Fruit fly (Drosophila melanogaster) whole organism, embryonic: ENCODE data around the gene CG32462.

Source experiments
- Ada2b ChIP-seq: fragments of 200-800 bp; sonication (Bioruptor generic); IDR thresholded peaks from 2 replicates; pipeline ENCODE4 v1.3.6; 2022; ENCODE audit warnings: missing biosample characterization, missing genetic modification characterization
- Adf1 ChIP-seq: fragments of 200-800 bp; sonication (Bioruptor generic); IDR thresholded peaks from 2 replicates; pipeline ENCODE4 v1.3.6; 2022; ENCODE audit warnings: missing biosample characterization, missing genetic modification characterization
- BEAF-32 ChIP-seq: fragments of 200-800 bp; sonication (Bioruptor generic); optimal IDR thresholded peaks from 3 replicates; lab custom pipeline; 2017; ENCODE audit warnings: missing biosample characterization, missing genetic modification characterization, mild to moderate bottlenecking, moderate library complexity, missing genetic modification reagents
- Bteb2 ChIP-seq: fragments of 200-800 bp; sonication (Bioruptor generic); optimal IDR thresholded peaks from 2 replicates; lab custom pipeline; 2016; ENCODE audit warnings: missing biosample characterization, missing genetic modification characterization
- CG1024 ChIP-seq: fragments of 200-800 bp; sonication (Bioruptor generic); IDR thresholded peaks from 2 replicates; pipeline ENCODE4 v1.3.6; 2022; ENCODE audit warnings: missing biosample characterization, missing genetic modification characterization
- CG10543 ChIP-seq: fragments of 200-800 bp; sonication (Bioruptor generic); optimal IDR thresholded peaks from 3 replicates; lab custom pipeline; 2017; ENCODE audit warnings: missing biosample characterization, mild to moderate bottlenecking, missing genetic modification characterization, moderate library complexity
- CG14014 ChIP-seq: fragments of 200-800 bp; sonication (Bioruptor generic); IDR thresholded peaks from 2 replicates; pipeline ENCODE4 v1.3.6; 2022; ENCODE audit warnings: missing biosample characterization, missing genetic modification characterization
- CG16779 ChIP-seq: fragments of 200-800 bp; sonication (Bioruptor generic); IDR thresholded peaks from 2 replicates; pipeline ENCODE4 v1.3.6; 2022; ENCODE audit warnings: missing biosample characterization, missing genetic modification characterization
- CG16815 ChIP-seq: fragments of 200-800 bp; sonication (Bioruptor generic); optimal IDR thresholded peaks from 3 replicates; lab custom pipeline; 2017; ENCODE audit warnings: missing biosample characterization, mild to moderate bottlenecking, missing genetic modification characterization
- CG17912 ChIP-seq: fragments of 200-800 bp; sonication (Bioruptor generic); optimal IDR thresholded peaks from 2 replicates; lab custom pipeline; 2018; ENCODE audit warnings: missing biosample characterization, mild to moderate bottlenecking, missing genetic modification characterization
- CG30431 ChIP-seq: fragments of 200-800 bp; sonication (Bioruptor generic); optimal IDR thresholded peaks from 2 replicates; lab custom pipeline; 2017; ENCODE audit warnings: missing biosample characterization, missing genetic modification characterization
- CG31224 ChIP-seq: fragments of 200-800 bp; sonication (Bioruptor generic); IDR thresholded peaks from 2 replicates; pipeline ENCODE4 v1.3.6; 2022; ENCODE audit warnings: missing biosample characterization, missing genetic modification characterization
- CG33213 ChIP-seq: fragments of 200-800 bp; sonication (Bioruptor generic); optimal IDR thresholded peaks from 3 replicates; lab custom pipeline; 2016; ENCODE audit warnings: missing biosample characterization, missing genetic modification characterization
- CG5953 ChIP-seq: fragments of 200-800 bp; sonication (Bioruptor generic); IDR thresholded peaks from 2 replicates; pipeline ENCODE4 v1.3.6; 2022; ENCODE audit warnings: missing biosample characterization, missing genetic modification characterization
- CG7987 ChIP-seq: fragments of 200-800 bp; sonication (Bioruptor generic); optimal IDR thresholded peaks from 2 replicates; lab custom pipeline; 2018; ENCODE audit warnings: missing biosample characterization, mild to moderate bottlenecking, missing genetic modification characterization, moderate library complexity
- CG9876 ChIP-seq: fragments of 200-800 bp; sonication (Bioruptor generic); optimal IDR thresholded peaks from 2 replicates; lab custom pipeline; 2016; ENCODE audit warnings: missing biosample characterization, missing genetic modification characterization
- Camta ChIP-seq: fragments of 200-800 bp; sonication (Bioruptor generic); optimal IDR thresholded peaks from 2 replicates; lab custom pipeline; 2016; ENCODE audit warnings: missing biosample characterization, missing genetic modification characterization
- Chrac-16 ChIP-seq: fragments of 200-800 bp; sonication (Bioruptor generic); optimal IDR thresholded peaks from 3 replicates; lab custom pipeline; 2016; ENCODE audit warnings: missing biosample characterization, missing genetic modification characterization
- Doc3 ChIP-seq: fragments of 200-800 bp; sonication (Bioruptor generic); IDR thresholded peaks from 3 replicates; pipeline ENCODE4 v1.3.6; 2022; ENCODE audit warnings: missing biosample characterization, missing genetic modification characterization; ENCODE audit not compliant: partially characterized antibody
- Dref ChIP-seq: fragments of 200-800 bp; sonication (Bioruptor generic); IDR thresholded peaks from 2 replicates; pipeline ENCODE4 v1.3.6; 2022; ENCODE audit warnings: missing biosample characterization, missing genetic modification characterization
- Elba2 ChIP-seq: fragments of 200-800 bp; sonication (Bioruptor generic); optimal IDR thresholded peaks from 3 replicates; lab custom pipeline; 2016; ENCODE audit warnings: missing biosample characterization, missing genetic modification characterization
- HHEX ChIP-seq: fragments of 200-800 bp; sonication (Bioruptor generic); optimal IDR thresholded peaks from 3 replicates; lab custom pipeline; 2017; ENCODE audit warnings: missing biosample characterization, mild to moderate bottlenecking, missing genetic modification characterization, missing genetic modification reagents
- Hr39 ChIP-seq: fragments of >200 bp; optimal IDR thresholded peaks from 2 replicates; lab custom pipeline; 2017
- Med ChIP-seq: fragments of 200-800 bp; sonication (Bioruptor generic); peaks from one replicate; lab custom pipeline; 2016; ENCODE audit warnings: missing biosample characterization, missing genetic modification characterization, mild to moderate bottlenecking, inconsistent platforms, moderate library complexity
- NC2α ChIP-seq: fragments of 200-800 bp; sonication (Bioruptor generic); optimal IDR thresholded peaks from 2 replicates; lab custom pipeline; 2016; ENCODE audit warnings: missing biosample characterization, missing genetic modification characterization
- NFAT ChIP-seq: fragments of 200-800 bp; sonication (Bioruptor generic); IDR thresholded peaks from 2 replicates; pipeline ENCODE4 v1.3.6; 2022; ENCODE audit warnings: missing biosample characterization, missing genetic modification characterization
- Opbp ChIP-seq: fragments of 200-800 bp; sonication (Bioruptor generic); IDR thresholded peaks from 3 replicates; pipeline ENCODE4 v1.3.6; 2022; ENCODE audit warnings: missing biosample characterization, missing genetic modification characterization; ENCODE audit not compliant: partially characterized antibody
- PHDP ChIP-seq: fragments of 200-800 bp; sonication (Bioruptor generic); optimal IDR thresholded peaks from 3 replicates; lab custom pipeline; 2018; ENCODE audit warnings: missing biosample characterization, mild to moderate bottlenecking, missing genetic modification characterization, moderate library complexity
- Six4 ChIP-seq: fragments of 200-800 bp; sonication (Bioruptor generic); optimal IDR thresholded peaks from 2 replicates; lab custom pipeline; 2016; ENCODE audit warnings: missing biosample characterization, missing genetic modification characterization
- Sox100B ChIP-seq: fragments of 200-800 bp; sonication (Bioruptor generic); optimal IDR thresholded peaks from 3 replicates; lab custom pipeline; 2018; ENCODE audit warnings: missing biosample characterization, mild to moderate bottlenecking, missing genetic modification characterization
- Sry-δ ChIP-seq: fragments of 200-800 bp; sonication (Bioruptor generic); optimal IDR thresholded peaks from 2 replicates; lab custom pipeline; 2016; ENCODE audit warnings: missing biosample characterization, missing genetic modification characterization
- Tbp ChIP-seq: fragments of >200 bp; optimal IDR thresholded peaks from 2 replicates; lab custom pipeline; 2018; ENCODE audit warnings: missing biosample characterization, missing genetic modification characterization
- amos ChIP-seq: fragments of 200-800 bp; sonication (Bioruptor generic); IDR thresholded peaks from 2 replicates; pipeline ENCODE4 v1.3.6; 2022; ENCODE audit warnings: missing biosample characterization, missing genetic modification characterization; ENCODE audit not compliant: partially characterized antibody
- ara ChIP-seq: fragments of 200-800 bp; sonication (Bioruptor generic); IDR thresholded peaks from 2 replicates; pipeline ENCODE4 v1.3.6; 2022; ENCODE audit warnings: missing biosample characterization, missing genetic modification characterization
- bsh ChIP-seq, 2 experiments: fragments of 200-800 bp; sonication (Bioruptor generic); optimal IDR thresholded peaks; 2 replicates each; lab custom pipeline; 2017 to 2018; ENCODE audit warnings: mild to moderate bottlenecking in 2 of 2, missing biosample characterization in 2 of 2, missing genetic modification characterization in 2 of 2, moderate library complexity in 1 of 2
- caup ChIP-seq: fragments of 200-800 bp; sonication (Bioruptor generic); optimal IDR thresholded peaks from 3 replicates; lab custom pipeline; 2017; ENCODE audit warnings: missing biosample characterization, mild to moderate bottlenecking, missing genetic modification characterization, moderate library complexity; ENCODE audit not compliant: severe bottlenecking
- eve ChIP-seq, 2 experiments: fragments of >200 bp; optimal IDR thresholded peaks; 2 replicates each; lab custom pipeline; 2017; ENCODE audit warnings: missing biosample characterization in 2 of 2, missing genetic modification characterization in 2 of 2
- eyg ChIP-seq: fragments of 200-800 bp; sonication (Bioruptor generic); optimal IDR thresholded peaks from 3 replicates; lab custom pipeline; 2016; ENCODE audit warnings: missing biosample characterization, missing genetic modification characterization
- fd64A ChIP-seq: fragments of 200-800 bp; sonication (Bioruptor generic); optimal IDR thresholded peaks from 3 replicates; lab custom pipeline; 2018; ENCODE audit warnings: missing biosample characterization, mild to moderate bottlenecking, missing genetic modification characterization
- gcm ChIP-seq: fragments of 200-800 bp; sonication (Bioruptor generic); optimal IDR thresholded peaks from 2 replicates; lab custom pipeline; 2019; ENCODE audit warnings: missing biosample characterization, mild to moderate bottlenecking, missing genetic modification characterization, moderate library complexity
- hb ChIP-seq: fragments of 200-800 bp; sonication (Bioruptor generic); IDR thresholded peaks from 3 replicates; pipeline ENCODE4 v1.3.6; 2022; ENCODE audit warnings: missing biosample characterization, missing genetic modification characterization; ENCODE audit not compliant: partially characterized antibody
- inv ChIP-seq: fragments of 200-800 bp; sonication (Bioruptor generic); IDR thresholded peaks from 2 replicates; pipeline ENCODE4 v1.3.6; 2022; ENCODE audit warnings: missing biosample characterization, missing genetic modification characterization; ENCODE audit not compliant: partially characterized antibody
- lilli ChIP-seq: fragments of 200-800 bp; sonication (Bioruptor generic); optimal IDR thresholded peaks from 3 replicates; lab custom pipeline; 2016; ENCODE audit warnings: missing biosample characterization, missing genetic modification characterization
- lola ChIP-seq, 3 experiments: fragments of >200 bp in 2 of 3; fragments of 200-800 bp in 1 of 3; sonication (Bioruptor generic) in 1 of 3; optimal IDR thresholded peaks; 2 replicates each; lab custom pipeline; 2017 to 2019; ENCODE audit warnings: missing biosample characterization in 3 of 3, missing genetic modification characterization in 3 of 3, mild to moderate bottlenecking in 1 of 3, moderate library complexity in 1 of 3
- maf-S ChIP-seq: fragments of 200-800 bp; sonication (Bioruptor generic); optimal IDR thresholded peaks from 2 replicates; lab custom pipeline; 2016; ENCODE audit warnings: missing biosample characterization, missing genetic modification characterization
- nom ChIP-seq: fragments of 200-800 bp; sonication (Bioruptor generic); optimal IDR thresholded peaks from 2 replicates; lab custom pipeline; 2017; ENCODE audit warnings: missing biosample characterization, missing genetic modification characterization, mild to moderate bottlenecking, moderate library complexity, missing genetic modification reagents
- unc-4 ChIP-seq: fragments of 200-800 bp; sonication (Bioruptor generic); IDR thresholded peaks from 2 replicates; pipeline ENCODE4 v1.3.6; 2022; ENCODE audit warnings: missing biosample characterization, missing genetic modification characterization; ENCODE audit not compliant: partially characterized antibody
- unpg ChIP-seq: fragments of 200-800 bp; sonication (Bioruptor generic); optimal IDR thresholded peaks from 3 replicates; lab custom pipeline; 2018; ENCODE audit warnings: missing biosample characterization, mild to moderate bottlenecking, missing genetic modification characterization, moderate library complexity
- zen2 ChIP-seq: fragments of 200-800 bp; sonication (Bioruptor generic); IDR thresholded peaks from 3 replicates; pipeline ENCODE4 v1.3.6; 2022; ENCODE audit warnings: missing biosample characterization, missing genetic modification characterization; ENCODE audit not compliant: partially characterized antibody
- zf30C ChIP-seq: fragments of 200-800 bp; sonication (Bioruptor generic); optimal IDR thresholded peaks from 3 replicates; lab custom pipeline; 2018; ENCODE audit warnings: missing biosample characterization, mild to moderate bottlenecking, missing genetic modification characterization

The CG32462 gene

dm6 chr3L:22822544-22823175, 30.7 kb downstream of the CG32462 start (continued):
- no peak for TF ChIP-seq NC2α (GFP tag; lab: Kevin White, UChicago)
- no peak for TF ChIP-seq CG17912 (GFP tag; lab: Kevin White, UChicago)
- TF ChIP-seq Tbp (GFP tag; lab: Kevin White, UChicago), result no peak
- TF ChIP-seq CG9876 (GFP tag; lab: Kevin White, UChicago), result no peak
- TF ChIP-seq inv (GFP tag; lab: Robert Waterston, UW), result no peak
- peak in 1 of 2 experiments; percentile 91 for TF ChIP-seq bsh (GFP tag; optimal IDR thresholded peaks at IDR 0.05; lab: Kevin White, UChicago)
- TF ChIP-seq CG1024 (GFP tag; lab: Robert Waterston, UW), result no peak
- no peak for TF ChIP-seq ara (GFP tag; lab: Robert Waterston, UW)
- no peak for TF ChIP-seq lilli
- TF ChIP-seq BEAF-32 (GFP tag; lab: Kevin White, UChicago), result no peak
- TF ChIP-seq eyg, result no peak
- TF ChIP-seq zf30C (GFP tag; lab: Kevin White, UChicago), result no peak
- TF ChIP-seq Opbp (GFP tag; lab: Robert Waterston, UW), result no peak
- TF ChIP-seq Dref (GFP tag; lab: Robert Waterston, UW), result no peak
- TF ChIP-seq gcm (GFP tag; lab: Kevin White, UChicago), result no peak
- TF ChIP-seq Bteb2 (GFP tag; lab: Kevin White, UChicago), result no peak
- no peak for TF ChIP-seq fd64A (GFP tag; lab: Kevin White, UChicago)
- peak; percentile 99 for TF ChIP-seq nom (GFP tag; lab: Kevin White, UChicago)
- TF ChIP-seq CG16815 (GFP tag; lab: Kevin White, UChicago), result no peak
- TF ChIP-seq Camta, result no peak
- TF ChIP-seq CG5953 (GFP tag; lab: Robert Waterston, UW), result no peak
- peak; percentile 43; the same call in 1 of the 2 replicates for TF ChIP-seq CG14014 (GFP tag; lab: Robert Waterston, UW)
- no peak for TF ChIP-seq maf-S (GFP tag; lab: Kevin White, UChicago)
- TF ChIP-seq NFAT (GFP tag; lab: Robert Waterston, UW), result no peak
- TF ChIP-seq zen2, result peak; percentile 37; the same call in 1 of the 3 replicates
- no peak for TF ChIP-seq CG33213 (GFP tag; lab: Kevin White, UChicago)
- peak; percentile 1 for TF ChIP-seq CG7987
- TF ChIP-seq lola (GFP tag; optimal IDR thresholded peaks at IDR 0.05; lab: Kevin White, UChicago), result no peak
- TF ChIP-seq Doc3, result no peak
- peak; percentile 82 for TF ChIP-seq Adf1 (GFP tag; lab: Robert Waterston, UW)
- TF ChIP-seq PHDP, result peak; percentile 18
- no peak for TF ChIP-seq Chrac-16 (GFP tag; lab: Kevin White, UChicago)
- TF ChIP-seq Med (GFP tag; lab: Kevin White, UChicago), result peak; percentile 68
- TF ChIP-seq CG10543 (GFP tag; lab: Kevin White, UChicago), result peak; percentile 27
- no peak for TF ChIP-seq eve (GFP tag; optimal IDR thresholded peaks at IDR 0.05; lab: Kevin White, UChicago)
- TF ChIP-seq Hr39, result no peak
- TF ChIP-seq CG30431 (GFP tag; lab: Kevin White, UChicago), result no peak
- no peak for TF ChIP-seq CG31224 (GFP tag; lab: Robert Waterston, UW)
- TF ChIP-seq amos, result no peak
- TF ChIP-seq Sox100B, result no peak
- no peak for TF ChIP-seq CG16779 (GFP tag; lab: Robert Waterston, UW)
- no peak for TF ChIP-seq HHEX (GFP tag; lab: Kevin White, UChicago)
- no peak for TF ChIP-seq unc-4 (GFP tag; lab: Robert Waterston, UW)
- peak; percentile 28 for TF ChIP-seq caup
- TF ChIP-seq Sry-δ (GFP tag; lab: Kevin White, UChicago), result no peak
- no peak for TF ChIP-seq Ada2b (GFP tag; lab: Robert Waterston, UW)
- TF ChIP-seq hb (GFP tag; lab: Robert Waterston, UW), result no peak
- TF ChIP-seq Six4 (GFP tag; lab: Kevin White, UChicago), result no peak
- no peak for TF ChIP-seq unpg
- no peak for TF ChIP-seq Elba2 (GFP tag; lab: Kevin White, UChicago)
